Worm (Caenorhabditis elegans) whole organism, L4/young adult: ENCODE measurements around the gene clec-190.

Experiments used
- W03F9.2 ChIP-seq: fragments of 150-350 bp; optimal IDR thresholded peaks from 2 replicates; lab custom pipeline; 2014; ENCODE audit warnings: missing biosample characterization, missing genetic modification characterization
- dao-5 ChIP-seq: sonication (generic microtip); optimal IDR thresholded peaks from 2 replicates; lab custom pipeline; 2016; ENCODE audit warnings: missing genotype, missing genetic modification characterization, moderate library complexity, missing compliant biosample characterization

ce11 chrIV:15131697-15132096, 5.8 kb upstream of the clec-190 start, which contains the start of gene col-135:
- TF ChIP-seq W03F9.2 (no peak), dao-5 (tag; lab: Kevin White, UChicago) (no peak)
